Fruit fly (Drosophila melanogaster) whole organism, prepupa: ENCODE data around the gene Ankrd49.
A peak's percentile ranks its signal among the peaks of the same experiment; 100 is the strongest.

Experiments used
- Blimp-1 ChIP-seq: fragments of 200-800 bp; sonication (Bioruptor generic); optimal IDR thresholded peaks from 3 replicates; lab custom pipeline; 2017; ENCODE audit warnings: missing biosample characterization, missing genetic modification characterization, mild to moderate bottlenecking, moderate library complexity, missing genetic modification reagents
- CG10631 ChIP-seq: fragments of 200-800 bp; sonication (Bioruptor generic); optimal IDR thresholded peaks from 2 replicates; lab custom pipeline; 2016; ENCODE audit warnings: missing biosample characterization, missing genetic modification characterization
- CG11294 ChIP-seq: fragments of 200-800 bp; sonication (Bioruptor generic); IDR thresholded peaks from 2 replicates; pipeline ENCODE4 v1.3.6; 2022; ENCODE audit warnings: missing biosample characterization, missing genetic modification characterization
- CG11762 ChIP-seq: fragments of 200-800 bp; sonication (Bioruptor generic); optimal IDR thresholded peaks from 3 replicates; lab custom pipeline; 2016; ENCODE audit warnings: missing biosample characterization, missing genetic modification characterization; ENCODE audit not compliant: insufficient read depth
- CG15336 ChIP-seq: fragments of 200-800 bp; sonication (Bioruptor generic); IDR thresholded peaks from 2 replicates; pipeline ENCODE4 v1.3.6; 2022; ENCODE audit warnings: missing biosample characterization, missing genetic modification characterization
- CG1621 ChIP-seq: fragments of 200-800 bp; sonication (Bioruptor generic); optimal IDR thresholded peaks from 3 replicates; lab custom pipeline; 2018; ENCODE audit warnings: missing biosample characterization, mild to moderate bottlenecking, missing genetic modification characterization
- CG16779 ChIP-seq: fragments of 200-800 bp; sonication (Bioruptor generic); optimal IDR thresholded peaks from 3 replicates; lab custom pipeline; 2017; ENCODE audit warnings: missing biosample characterization, mild to moderate bottlenecking, missing genetic modification characterization
- CG3032 ChIP-seq: fragments of 200-800 bp; optimal IDR thresholded peaks from 2 replicates; lab custom pipeline; 2019; ENCODE audit warnings: missing biosample characterization, mild to moderate bottlenecking, missing genetic modification characterization, moderate library complexity
- CG32006 ChIP-seq: fragments of 200-800 bp; sonication (Bioruptor generic); optimal IDR thresholded peaks from 3 replicates; lab custom pipeline; 2017; ENCODE audit warnings: missing biosample characterization, mild to moderate bottlenecking, missing genetic modification characterization
- CG34406 ChIP-seq: fragments of 200-800 bp; sonication (Bioruptor generic); optimal IDR thresholded peaks from 3 replicates; lab custom pipeline; 2016; ENCODE audit warnings: missing biosample characterization, missing genetic modification characterization
- CG3919 ChIP-seq: fragments of 200-800 bp; sonication (Bioruptor generic); optimal IDR thresholded peaks from 3 replicates; lab custom pipeline; 2016; ENCODE audit warnings: missing biosample characterization, missing genetic modification characterization
- CG4318 ChIP-seq: fragments of 200-800 bp; sonication (Bioruptor generic); optimal IDR thresholded peaks from 3 replicates; lab custom pipeline; 2017; ENCODE audit warnings: missing biosample characterization, mild to moderate bottlenecking, missing genetic modification characterization
- CG6163 ChIP-seq: fragments of 200-800 bp; sonication (Bioruptor generic); IDR thresholded peaks from 3 replicates; pipeline ENCODE4 v1.3.6; 2022; ENCODE audit warnings: missing biosample characterization, missing genetic modification characterization
- CG6276 ChIP-seq: fragments of 200-800 bp; sonication (Bioruptor generic); optimal IDR thresholded peaks from 2 replicates; lab custom pipeline; 2017; ENCODE audit warnings: missing biosample characterization, mild to moderate bottlenecking, missing genetic modification characterization
- CG6792 ChIP-seq: fragments of 200-800 bp; sonication (Bioruptor generic); optimal IDR thresholded peaks from 3 replicates; lab custom pipeline; 2016; ENCODE audit warnings: missing biosample characterization, missing genetic modification characterization
- CG6808 ChIP-seq: fragments of 200-800 bp; sonication (Bioruptor generic); optimal IDR thresholded peaks from 3 replicates; lab custom pipeline; 2017; ENCODE audit warnings: missing biosample characterization, missing genetic modification characterization, mild to moderate bottlenecking, moderate library complexity, missing genetic modification reagents
- CG6854 ChIP-seq: fragments of 200-800 bp; sonication (Bioruptor generic); optimal IDR thresholded peaks from 2 replicates; lab custom pipeline; 2017; ENCODE audit warnings: missing biosample characterization, mild to moderate bottlenecking, missing genetic modification characterization
- CG7368 ChIP-seq: fragments of 200-800 bp; sonication (Bioruptor generic); optimal IDR thresholded peaks from 3 replicates; lab custom pipeline; 2016; ENCODE audit warnings: missing biosample characterization, missing genetic modification characterization
- Eip75B ChIP-seq: fragments of 200-800 bp; sonication (Bioruptor generic); optimal IDR thresholded peaks from 3 replicates; lab custom pipeline; 2016; ENCODE audit warnings: missing biosample characterization, missing genetic modification characterization
- Eip78C ChIP-seq: fragments of 200-800 bp; sonication (Bioruptor generic); peaks from one replicate; lab custom pipeline; 2016; ENCODE audit warnings: missing biosample characterization, missing genetic modification characterization
- Eip93F ChIP-seq: fragments of 200-800 bp; sonication (Bioruptor generic); optimal IDR thresholded peaks from 2 replicates; lab custom pipeline; 2016; ENCODE audit warnings: missing biosample characterization, mild to moderate bottlenecking, missing genetic modification characterization
- Ets21C ChIP-seq: fragments of 200-800 bp; sonication (Bioruptor generic); optimal IDR thresholded peaks from 3 replicates; lab custom pipeline; 2016; ENCODE audit warnings: missing biosample characterization, missing genetic modification characterization
- Ets96B ChIP-seq: fragments of 200-800 bp; optimal IDR thresholded peaks from 2 replicates; lab custom pipeline; 2019; ENCODE audit warnings: missing biosample characterization, mild to moderate bottlenecking, missing genetic modification characterization, moderate library complexity
- Hr38 ChIP-seq: sonication (Bioruptor generic); optimal IDR thresholded peaks from 2 replicates; lab custom pipeline; 2016; ENCODE audit warnings: missing biosample characterization, missing genetic modification characterization
- Hr39 ChIP-seq: fragments of 200-800 bp; sonication (Bioruptor generic); optimal IDR thresholded peaks from 2 replicates; lab custom pipeline; 2016; ENCODE audit warnings: missing biosample characterization, missing genetic modification characterization
- Lpt ChIP-seq: fragments of 200-800 bp; sonication (Bioruptor generic); optimal IDR thresholded peaks from 3 replicates; lab custom pipeline; 2016; ENCODE audit warnings: missing biosample characterization, missing genetic modification characterization
- Met ChIP-seq: fragments of 200-800 bp; sonication (Bioruptor generic); optimal IDR thresholded peaks from 3 replicates; lab custom pipeline; 2016; ENCODE audit warnings: missing biosample characterization, missing genetic modification characterization
- OdsH ChIP-seq: fragments of 200-800 bp; sonication (Bioruptor generic); optimal IDR thresholded peaks from 3 replicates; lab custom pipeline; 2016; ENCODE audit warnings: missing biosample characterization, missing genetic modification characterization
- Smox ChIP-seq: fragments of 200-800 bp; sonication (Bioruptor generic); optimal IDR thresholded peaks from 3 replicates; lab custom pipeline; 2016; ENCODE audit warnings: missing biosample characterization, missing genetic modification characterization
- Sox102F ChIP-seq: fragments of 200-800 bp; sonication (Bioruptor generic); optimal IDR thresholded peaks from 2 replicates; lab custom pipeline; 2016; ENCODE audit warnings: missing biosample characterization, mild to moderate bottlenecking, missing genetic modification characterization
- Sox15 ChIP-seq: fragments of 200-800 bp; sonication (Bioruptor generic); optimal IDR thresholded peaks from 3 replicates; lab custom pipeline; 2016; ENCODE audit warnings: missing biosample characterization, missing genetic modification characterization
- achi ChIP-seq: fragments of 200-800 bp; sonication (Bioruptor generic); optimal IDR thresholded peaks from 3 replicates; lab custom pipeline; 2016; ENCODE audit warnings: missing biosample characterization, missing genetic modification characterization
- acj6 ChIP-seq: fragments of 200-800 bp; sonication (Bioruptor generic); optimal IDR thresholded peaks from 3 replicates; lab custom pipeline; 2016; ENCODE audit warnings: missing biosample characterization, missing genetic modification characterization
- cyc ChIP-seq: fragments of 200-800 bp; sonication (Bioruptor generic); optimal IDR thresholded peaks from 3 replicates; lab custom pipeline; 2016; ENCODE audit warnings: missing biosample characterization, missing genetic modification characterization
- dsx ChIP-seq: fragments of 200-800 bp; optimal IDR thresholded peaks from 3 replicates; lab custom pipeline; 2019; ENCODE audit warnings: missing biosample characterization, mild to moderate bottlenecking, missing genetic modification characterization, moderate library complexity; ENCODE audit not compliant: poor library complexity, severe bottlenecking
- eg ChIP-seq: fragments of 200-800 bp; sonication (Bioruptor generic); IDR thresholded peaks from 3 replicates; pipeline ENCODE4 v1.3.6; 2022; ENCODE audit warnings: missing biosample characterization, missing genetic modification characterization
- esn ChIP-seq: fragments of 200-800 bp; sonication (Bioruptor generic); optimal IDR thresholded peaks from 2 replicates; lab custom pipeline; 2016; ENCODE audit warnings: missing biosample characterization, mild to moderate bottlenecking, missing genetic modification characterization, moderate library complexity
- fd59A ChIP-seq: fragments of 200-800 bp; sonication (Bioruptor generic); optimal IDR thresholded peaks from 2 replicates; lab custom pipeline; 2017; ENCODE audit warnings: missing biosample characterization, mild to moderate bottlenecking, missing genetic modification characterization, missing genetic modification reagents
- fd85E ChIP-seq: fragments of 200-800 bp; sonication (Bioruptor generic); optimal IDR thresholded peaks from 3 replicates; lab custom pipeline; 2016; ENCODE audit warnings: missing biosample characterization, missing genetic modification characterization
- fkh ChIP-seq: fragments of 200-800 bp; sonication (Bioruptor generic); optimal IDR thresholded peaks from 3 replicates; lab custom pipeline; 2017; ENCODE audit warnings: missing biosample characterization, mild to moderate bottlenecking, missing genetic modification characterization, moderate library complexity
- net ChIP-seq: fragments of 200-800 bp; sonication (Bioruptor generic); optimal IDR thresholded peaks from 3 replicates; lab custom pipeline; 2016; ENCODE audit warnings: missing biosample characterization, missing genetic modification characterization
- pdm3 ChIP-seq: fragments of 200-800 bp; sonication (Bioruptor generic); optimal IDR thresholded peaks from 3 replicates; lab custom pipeline; 2016; ENCODE audit warnings: missing biosample characterization, missing genetic modification characterization
- salr ChIP-seq, 2 experiments: fragments of 200-800 bp; sonication (Bioruptor generic); optimal IDR thresholded peaks; 3 replicates each; lab custom pipeline; 2016 to 2018; ENCODE audit warnings: missing biosample characterization in 2 of 2, missing genetic modification characterization in 2 of 2, mild to moderate bottlenecking in 1 of 2
- spab ChIP-seq: fragments of 200-800 bp; sonication (Bioruptor generic); optimal IDR thresholded peaks from 2 replicates; lab custom pipeline; 2017; ENCODE audit warnings: missing biosample characterization, mild to moderate bottlenecking, missing genetic modification characterization, missing genetic modification reagents
- ss ChIP-seq, 2 experiments: fragments of 200-800 bp; sonication (Bioruptor generic); optimal IDR thresholded peaks; 2 replicates in 1 of 2; 3 replicates in 1 of 2; lab custom pipeline; 2017 to 2018; ENCODE audit warnings: mild to moderate bottlenecking in 2 of 2, missing biosample characterization in 2 of 2, missing genetic modification characterization in 2 of 2, moderate library complexity in 1 of 2
- topi ChIP-seq: fragments of 200-800 bp; sonication (Bioruptor generic); optimal IDR thresholded peaks from 3 replicates; lab custom pipeline; 2016; ENCODE audit warnings: missing biosample characterization, missing genetic modification characterization
- vri ChIP-seq: fragments of 200-800 bp; sonication (Bioruptor generic); optimal IDR thresholded peaks from 3 replicates; lab custom pipeline; 2016; ENCODE audit warnings: missing biosample characterization, mild to moderate bottlenecking, missing genetic modification characterization

Gene Ankrd49

dm6 chr2L:15013523-15013922 is 6.3 kb upstream of the Ankrd49 start:
- TF ChIP-seq ss (GFP tag; optimal IDR thresholded peaks at IDR 0.05; lab: Kevin White, UChicago) (peak in 1 of 2 experiments; percentile 7), CG34406 (GFP tag; lab: Kevin White, UChicago) (no peak), CG3032 (tag; lab: Kevin White, UChicago) (no peak), Blimp-1 (GFP tag; lab: Kevin White, UChicago) (no peak), CG11294 (GFP tag; lab: Robert Waterston, UW) (no peak)
- TF ChIP-seq, all 60 proteins: peak for 1

dm6 chr2L:15011779-15012178 is 4.5 kb upstream of the Ankrd49 start:
- TF ChIP-seq topi (GFP tag; lab: Kevin White, UChicago), result no peak
- TF ChIP-seq acj6 (GFP tag; lab: Kevin White, UChicago), result no peak
- no peak for TF ChIP-seq CG6854 (GFP tag; lab: Kevin White, UChicago)
- no peak for TF ChIP-seq vri (GFP tag; lab: Kevin White, UChicago)
- TF ChIP-seq fd85E (GFP tag; lab: Kevin White, UChicago), result no peak
- no peak for TF ChIP-seq eg (GFP tag; lab: Robert Waterston, UW)
- no peak for TF ChIP-seq Eip93F
- no peak for TF ChIP-seq Sox102F
- no peak for TF ChIP-seq CG6276 (GFP tag; lab: Kevin White, UChicago)
- TF ChIP-seq, all 60 proteins: peak for 0

dm6 chr2L:15009703-15010102 is 2.5 kb upstream of the Ankrd49 start, which contains the start of the genes THG and Rnmt:
TSS of gene THG (minus strand) at chr2L:15009724.
TSS of gene Rnmt (plus strand) at chr2L:15009939.
- TF ChIP-seq esn (peak; percentile 85), salr (GFP tag; optimal IDR thresholded peaks at IDR 0.05; lab: Kevin White, UChicago) (peak; percentile 14 to 63), CG34406 (GFP tag; lab: Kevin White, UChicago) (peak; percentile 66), CG16779 (tag; lab: Kevin White, UChicago) (no peak), spab (GFP tag; lab: Kevin White, UChicago) (no peak), Lpt (GFP tag; lab: Kevin White, UChicago) (no peak), CG6792 (GFP tag; lab: Kevin White, UChicago) (peak; percentile 69), CG11294 (GFP tag; lab: Robert Waterston, UW) (peak; percentile 58), OdsH (peak; percentile 79), CG11762 (GFP tag; lab: Kevin White, UChicago) (no peak), CG32006 (no peak), achi (GFP tag; lab: Kevin White, UChicago) (peak; percentile 78), Ets96B (tag; lab: Kevin White, UChicago) (peak; percentile 63), vri (GFP tag; lab: Kevin White, UChicago) (no peak), Ets21C (GFP tag; lab: Kevin White, UChicago) (peak; percentile 60), CG1621 (tag; lab: Kevin White, UChicago) (peak; percentile 40), fkh (GFP tag; lab: Kevin White, UChicago) (no peak), CG10631 (peak; percentile 84), Hr38 (GFP tag; lab: Kevin White, UChicago) (no peak), pdm3 (GFP tag; lab: Kevin White, UChicago) (peak; percentile 77), fd59A (GFP tag; lab: Kevin White, UChicago) (peak; percentile 13), Eip75B (GFP tag; lab: Kevin White, UChicago) (peak; percentile 82), net (GFP tag; lab: Kevin White, UChicago) (peak; percentile 61), eg (GFP tag; lab: Robert Waterston, UW) (peak; percentile 78; the same call in 2 of the 3 replicates), Blimp-1 (GFP tag; lab: Kevin White, UChicago) (no peak), dsx (no peak), Sox15 (peak; percentile 52), CG6808 (GFP tag; lab: Kevin White, UChicago) (no peak), cyc (peak; percentile 71), Eip93F (no peak), CG7368 (GFP tag; lab: Kevin White, UChicago) (peak; percentile 26), CG6276 (GFP tag; lab: Kevin White, UChicago) (no peak), Eip78C (GFP tag; lab: Kevin White, UChicago) (peak; percentile 88), Smox (peak; percentile 79), CG6854 (GFP tag; lab: Kevin White, UChicago) (no peak), Met (GFP tag; lab: Kevin White, UChicago) (no peak), CG3919 (GFP tag; lab: Kevin White, UChicago) (no peak), CG4318 (GFP tag; lab: Kevin White, UChicago) (no peak), CG6163 (GFP tag; lab: Robert Waterston, UW) (peak; percentile 73), Hr39 (peak; percentile 59), CG15336 (GFP tag; lab: Robert Waterston, UW) (peak; percentile 66)
